Fruit fly (Drosophila melanogaster) whole organism, embryonic: ENCODE data around the gene CG4972.

Experiments
- ATbp ChIP-seq: fragments of 200-800 bp; sonication (Bioruptor generic); optimal IDR thresholded peaks from 2 replicates; lab custom pipeline; 2017; ENCODE audit warnings: missing biosample characterization, mild to moderate bottlenecking, missing genetic modification characterization, missing genetic modification reagents
- Atf6 ChIP-seq: fragments of 200-800 bp; sonication (Bioruptor generic); IDR thresholded peaks from 2 replicates; pipeline ENCODE4 v1.3.6; 2022; ENCODE audit warnings: missing biosample characterization, missing genetic modification characterization
- Awh ChIP-seq: fragments of 200-800 bp; sonication (Bioruptor generic); IDR thresholded peaks from 2 replicates; pipeline ENCODE4, ENCODE4 v1.3.6; 2022; ENCODE audit warnings: missing biosample characterization, missing genetic modification characterization
- CG11696 ChIP-seq: fragments of 200-800 bp; sonication (Bioruptor generic); IDR thresholded peaks from 2 replicates; pipeline ENCODE4 v1.3.6; 2022; ENCODE audit warnings: missing biosample characterization, missing genetic modification characterization
- CG12299 ChIP-seq: fragments of 200-800 bp; sonication (Bioruptor generic); optimal IDR thresholded peaks from 2 replicates; lab custom pipeline; 2018; ENCODE audit warnings: missing biosample characterization, mild to moderate bottlenecking, missing genetic modification characterization
- CG17359 ChIP-seq: fragments of 200-800 bp; sonication (Bioruptor generic); optimal IDR thresholded peaks from 3 replicates; lab custom pipeline; 2018; ENCODE audit warnings: missing biosample characterization, mild to moderate bottlenecking, missing genetic modification characterization, moderate library complexity
- CG18619 ChIP-seq: fragments of 200-800 bp; sonication (Bioruptor generic); optimal IDR thresholded peaks from 3 replicates; lab custom pipeline; 2017; ENCODE audit warnings: missing biosample characterization, mild to moderate bottlenecking, missing genetic modification characterization
- CG3281 ChIP-seq: fragments of 200-800 bp; sonication (Bioruptor generic); optimal IDR thresholded peaks from 3 replicates; lab custom pipeline; 2017; ENCODE audit warnings: missing biosample characterization, mild to moderate bottlenecking, missing genetic modification characterization
- CG3726 ChIP-seq: fragments of 200-800 bp; sonication (Bioruptor generic); IDR thresholded peaks from 3 replicates; pipeline ENCODE4, ENCODE4 v1.3.6; 2022; ENCODE audit warnings: missing biosample characterization, missing genetic modification characterization
- CG3995 ChIP-seq: fragments of 200-800 bp; sonication (Bioruptor generic); optimal IDR thresholded peaks from 3 replicates; lab custom pipeline; 2016; ENCODE audit warnings: missing biosample characterization, missing genetic modification characterization
- CG4282 ChIP-seq: fragments of 200-800 bp; sonication (Bioruptor generic); optimal IDR thresholded peaks from 2 replicates; lab custom pipeline; 2016; ENCODE audit warnings: missing biosample characterization, missing genetic modification characterization
- CG4328 ChIP-seq: fragments of 200-800 bp; sonication (Bioruptor generic); optimal IDR thresholded peaks from 3 replicates; lab custom pipeline; 2017; ENCODE audit warnings: missing biosample characterization, missing genetic modification reagents, missing genetic modification characterization
- CG5180 ChIP-seq: fragments of 200-800 bp; sonication (Bioruptor generic); optimal IDR thresholded peaks from 3 replicates; lab custom pipeline; 2017; ENCODE audit warnings: missing biosample characterization, missing genetic modification characterization, mild to moderate bottlenecking, moderate library complexity, missing genetic modification reagents
- CG6272 ChIP-seq: fragments of 200-800 bp; sonication (Bioruptor generic); IDR thresholded peaks from 2 replicates; pipeline ENCODE4 v1.3.6; 2022; ENCODE audit warnings: missing biosample characterization, missing genetic modification characterization
- CG7271 ChIP-seq: fragments of 200-800 bp; sonication (Bioruptor generic); optimal IDR thresholded peaks from 2 replicates; lab custom pipeline; 2018; ENCODE audit warnings: missing biosample characterization, mild to moderate bottlenecking, missing genetic modification characterization, moderate library complexity
- CG8089 ChIP-seq: fragments of 200-800 bp; sonication (Bioruptor generic); optimal IDR thresholded peaks from 3 replicates; lab custom pipeline; 2016; ENCODE audit warnings: missing biosample characterization, missing genetic modification characterization
- CG8388 ChIP-seq: fragments of 200-800 bp; sonication (Bioruptor generic); optimal IDR thresholded peaks from 2 replicates; lab custom pipeline; 2019; ENCODE audit warnings: missing biosample characterization, mild to moderate bottlenecking, missing genetic modification characterization, moderate library complexity
- CHES-1-like ChIP-seq: fragments of 200-800 bp; sonication (Bioruptor generic); optimal IDR thresholded peaks from 2 replicates; lab custom pipeline; 2016; ENCODE audit warnings: missing biosample characterization, missing genetic modification characterization
- Dbx ChIP-seq: fragments of 200-800 bp; sonication (Bioruptor generic); IDR thresholded peaks from 3 replicates; pipeline ENCODE4 v1.3.6; 2022; ENCODE audit warnings: missing biosample characterization, missing genetic modification characterization
- HmgD ChIP-seq: fragments of 200-800 bp; sonication (Bioruptor generic); optimal IDR thresholded peaks from 3 replicates; lab custom pipeline; 2016; ENCODE audit warnings: missing biosample characterization, missing genetic modification characterization
- Opbp ChIP-seq: fragments of 200-800 bp; sonication (Bioruptor generic); IDR thresholded peaks from 3 replicates; pipeline ENCODE4 v1.3.6; 2022; ENCODE audit warnings: missing biosample characterization, missing genetic modification characterization; ENCODE audit not compliant: partially characterized antibody
- Ssrp ChIP-seq: fragments of 200-800 bp; sonication (Bioruptor generic); optimal IDR thresholded peaks from 2 replicates; lab custom pipeline; 2018; ENCODE audit warnings: missing biosample characterization, mild to moderate bottlenecking, missing genetic modification characterization, moderate library complexity
- amos ChIP-seq: fragments of 200-800 bp; sonication (Bioruptor generic); IDR thresholded peaks from 2 replicates; pipeline ENCODE4 v1.3.6; 2022; ENCODE audit warnings: missing biosample characterization, missing genetic modification characterization; ENCODE audit not compliant: partially characterized antibody
- az2 ChIP-seq: fragments of 200-800 bp; sonication (Bioruptor generic); optimal IDR thresholded peaks from 3 replicates; lab custom pipeline; 2016; ENCODE audit warnings: missing biosample characterization, missing genetic modification characterization
- bigmax ChIP-seq: fragments of 200-800 bp; sonication (Bioruptor generic); optimal IDR thresholded peaks from 2 replicates; lab custom pipeline; 2018; ENCODE audit warnings: missing biosample characterization, mild to moderate bottlenecking, missing genetic modification characterization
- cato ChIP-seq: fragments of 200-800 bp; sonication (Bioruptor generic); optimal IDR thresholded peaks from 2 replicates; lab custom pipeline; 2016; ENCODE audit warnings: missing biosample characterization, missing genetic modification characterization, borderline replicate concordance
- chif ChIP-seq, 2 experiments: fragments of 200-800 bp; sonication (Bioruptor generic); optimal IDR thresholded peaks; 3 replicates each; lab custom pipeline; 2016; ENCODE audit warnings: missing biosample characterization in 2 of 2, missing genetic modification characterization in 2 of 2
- chm ChIP-seq: fragments of 200-800 bp; sonication (Bioruptor generic); IDR thresholded peaks from 2 replicates; pipeline ENCODE4 v1.3.6; 2022; ENCODE audit warnings: missing biosample characterization, missing genetic modification characterization
- disco-r ChIP-seq: fragments of 200-800 bp; sonication (Bioruptor generic); optimal IDR thresholded peaks from 2 replicates; lab custom pipeline; 2016; ENCODE audit warnings: missing biosample characterization, missing genetic modification characterization
- emc ChIP-seq: fragments of 200-800 bp; sonication (Bioruptor generic); optimal IDR thresholded peaks from 2 replicates; lab custom pipeline; 2016; ENCODE audit warnings: missing biosample characterization, missing genetic modification characterization
- ems ChIP-seq: fragments of 200-800 bp; sonication (Bioruptor generic); optimal IDR thresholded peaks from 3 replicates; lab custom pipeline; 2016; ENCODE audit warnings: missing biosample characterization, missing genetic modification characterization
- gce ChIP-seq: fragments of 200-800 bp; sonication (Bioruptor generic); IDR thresholded peaks from 3 replicates; pipeline ENCODE4 v1.3.6; 2022; ENCODE audit warnings: missing biosample characterization, missing genetic modification characterization
- her ChIP-seq: fragments of 200-800 bp; sonication (Bioruptor generic); optimal IDR thresholded peaks from 2 replicates; lab custom pipeline; 2016; ENCODE audit warnings: missing biosample characterization, missing genetic modification characterization
- hth ChIP-seq: fragments of >200 bp; optimal IDR thresholded peaks from 2 replicates; lab custom pipeline; 2017; ENCODE audit warnings: inconsistent platforms
- ind ChIP-seq: fragments of 200-800 bp; sonication (Bioruptor generic); optimal IDR thresholded peaks from 3 replicates; lab custom pipeline; 2016; ENCODE audit warnings: missing biosample characterization, missing genetic modification characterization
- lola ChIP-seq, 3 experiments: fragments of >200 bp in 2 of 3; fragments of 200-800 bp in 1 of 3; sonication (Bioruptor generic) in 1 of 3; optimal IDR thresholded peaks; 2 replicates each; lab custom pipeline; 2017 to 2019; ENCODE audit warnings: missing biosample characterization in 3 of 3, missing genetic modification characterization in 3 of 3, mild to moderate bottlenecking in 1 of 3, moderate library complexity in 1 of 3
- mam ChIP-seq: fragments of 200-800 bp; sonication (Bioruptor generic); optimal IDR thresholded peaks from 3 replicates; lab custom pipeline; 2016; ENCODE audit warnings: missing biosample characterization, missing genetic modification characterization
- mirr ChIP-seq: fragments of 200-800 bp; sonication (Bioruptor generic); optimal IDR thresholded peaks from 3 replicates; lab custom pipeline; 2018; ENCODE audit warnings: missing biosample characterization, mild to moderate bottlenecking, missing genetic modification characterization
- nerfin-1 ChIP-seq: fragments of 200-800 bp; sonication (Bioruptor generic); optimal IDR thresholded peaks from 3 replicates; lab custom pipeline; 2019; ENCODE audit warnings: missing biosample characterization, mild to moderate bottlenecking, missing genetic modification characterization, moderate library complexity
- nmo ChIP-seq: fragments of 200-800 bp; sonication (Bioruptor generic); optimal IDR thresholded peaks from 2 replicates; lab custom pipeline; 2018; ENCODE audit warnings: missing biosample characterization, mild to moderate bottlenecking, missing genetic modification characterization, moderate library complexity
- otp ChIP-seq: fragments of 200-800 bp; sonication (Bioruptor generic); IDR thresholded peaks from 3 replicates; pipeline ENCODE4, ENCODE4 v1.3.6; 2022; ENCODE audit warnings: missing biosample characterization, missing genetic modification characterization
- pnt ChIP-seq: fragments of 200-800 bp; sonication (Bioruptor generic); optimal IDR thresholded peaks from 3 replicates; lab custom pipeline; 2016; ENCODE audit warnings: missing biosample characterization, missing genetic modification characterization
- psq ChIP-seq: fragments of 200-800 bp; sonication (Bioruptor generic); optimal IDR thresholded peaks from 2 replicates; lab custom pipeline; 2017; ENCODE audit warnings: missing biosample characterization, missing genetic modification characterization
- rib ChIP-seq: fragments of 200-800 bp; sonication (Bioruptor generic); IDR thresholded peaks from 2 replicates; pipeline ENCODE4 v1.3.6; 2022; ENCODE audit warnings: missing biosample characterization, missing genetic modification characterization
- sens-2 ChIP-seq: fragments of 200-800 bp; sonication (Bioruptor generic); IDR thresholded peaks from 2 replicates; pipeline ENCODE4 v1.3.6; 2022; ENCODE audit warnings: missing biosample characterization, missing genetic modification characterization
- sqz ChIP-seq: fragments of 200-800 bp; sonication (Bioruptor generic); optimal IDR thresholded peaks from 3 replicates; lab custom pipeline; 2018; ENCODE audit warnings: missing biosample characterization, mild to moderate bottlenecking, missing genetic modification characterization
- stc ChIP-seq: fragments of 200-800 bp; sonication (Bioruptor generic); IDR thresholded peaks from 2 replicates; pipeline ENCODE4 v1.3.6; 2022; ENCODE audit warnings: missing biosample characterization, missing genetic modification characterization
- sug ChIP-seq: fragments of 200-800 bp; optimal IDR thresholded peaks from 2 replicates; lab custom pipeline; 2019; ENCODE audit warnings: missing biosample characterization, mild to moderate bottlenecking, missing genetic modification characterization, moderate library complexity
- tll ChIP-seq, 2 experiments: fragments of 200-800 bp in 1 of 2; fragments of >200 bp in 1 of 2; sonication (Bioruptor generic) in 1 of 2; optimal IDR thresholded peaks; 2 replicates each; lab custom pipeline; 2017 to 2019; ENCODE audit warnings: missing biosample characterization in 2 of 2, missing genetic modification characterization in 2 of 2, mild to moderate bottlenecking in 1 of 2, moderate library complexity in 1 of 2
- tx ChIP-seq: fragments of 200-800 bp; sonication (Bioruptor generic); optimal IDR thresholded peaks from 2 replicates; lab custom pipeline; 2016; ENCODE audit warnings: missing biosample characterization, missing genetic modification characterization
- zen ChIP-seq: fragments of 200-800 bp; sonication (Bioruptor generic); optimal IDR thresholded peaks from 3 replicates; lab custom pipeline; 2018; ENCODE audit warnings: missing biosample characterization, mild to moderate bottlenecking, missing genetic modification characterization, moderate library complexity

CG4972 gene

dm6 chr2L:10356508-10356907 lies 41.9 kb downstream of the CG4972 start, which contains the start of the genes CtsL4 and ClpP (continued):
- peak; percentile 2 for TF ChIP-seq CG4282
- peak; percentile 4 for TF ChIP-seq CG3281
- no peak for TF ChIP-seq Dbx
- peak; percentile 12 for TF ChIP-seq bigmax (GFP tag; lab: Kevin White, UChicago)
- no peak for TF ChIP-seq Awh
- TF ChIP-seq CG4328 (GFP tag; lab: Kevin White, UChicago) = no peak
- peak; percentile 27 for TF ChIP-seq CG3995
- 0 out of 2 replicates have a peak, but pooled peaks have one; percentile 35 for TF ChIP-seq Atf6
- TF ChIP-seq nmo (GFP tag; lab: Kevin White, UChicago) = peak; percentile 64
- TF ChIP-seq sqz (GFP tag; lab: Kevin White, UChicago) = no peak
- peak; percentile 83 for TF ChIP-seq rib
- peak; percentile 39 for TF ChIP-seq CG12299 (tag; lab: Kevin White, UChicago)
- no peak for TF ChIP-seq Opbp
- TF ChIP-seq CG3726 (GFP tag; lab: Robert Waterston, UW) = no peak
- peak in 1 of 2 experiments; percentile 39 for TF ChIP-seq chif (GFP tag; optimal IDR thresholded peaks at IDR 0.05; lab: Kevin White, UChicago)
- no peak for TF ChIP-seq CG5180 (GFP tag; lab: Kevin White, UChicago)
- 0 out of 2 replicates have a peak, but pooled peaks have one; percentile 23 for TF ChIP-seq stc (GFP tag; lab: Robert Waterston, UW)
- TF ChIP-seq tx (GFP tag; lab: Kevin White, UChicago) = peak; percentile 13
- peak; percentile 57 for TF ChIP-seq HmgD (GFP tag; lab: Kevin White, UChicago)
- TF ChIP-seq CG7271 (tag; lab: Kevin White, UChicago) = peak; percentile 8
- TF ChIP-seq her (GFP tag; lab: Kevin White, UChicago) = peak; percentile 32
- no peak for TF ChIP-seq hth (lab: Kevin White, UChicago)
- no peak; the same call in 1 of the 2 replicates for TF ChIP-seq sens-2 (GFP tag; lab: Robert Waterston, UW)
- TF ChIP-seq sug (tag; lab: Kevin White, UChicago) = no peak
- TF ChIP-seq tll (GFP tag; optimal IDR thresholded peaks at IDR 0.05; lab: Kevin White, UChicago) = no peak
- TF ChIP-seq CG8388 (GFP tag; lab: Kevin White, UChicago) = peak; percentile 68
- no peak for TF ChIP-seq amos (GFP tag; lab: Robert Waterston, UW)
- TF ChIP-seq CHES-1-like (GFP tag; lab: Kevin White, UChicago) = peak; percentile 46
- TF ChIP-seq ems (GFP tag; lab: Kevin White, UChicago) = no peak
- TF ChIP-seq lola (GFP tag; optimal IDR thresholded peaks at IDR 0.05; lab: Kevin White, UChicago) = peak in 1 of 3 experiments; percentile 43
- TF ChIP-seq mirr (GFP tag; lab: Kevin White, UChicago) = no peak
- TF ChIP-seq CG6272 (GFP tag; lab: Robert Waterston, UW) = no peak; the same call in 1 of the 2 replicates
- TF ChIP-seq mam (GFP tag; lab: Kevin White, UChicago) = peak; percentile 47
- no peak for TF ChIP-seq psq (GFP tag; lab: Kevin White, UChicago)
- no peak for TF ChIP-seq pnt (GFP tag; lab: Kevin White, UChicago)
- TF ChIP-seq nerfin-1 (tag; lab: Kevin White, UChicago) = peak; percentile 56
- no peak for TF ChIP-seq emc (GFP tag; lab: Kevin White, UChicago)
- TF ChIP-seq gce (GFP tag; lab: Robert Waterston, UW) = no peak
- TF ChIP-seq disco-r = no peak
- peak; percentile 17 for TF ChIP-seq CG8089 (GFP tag; lab: Kevin White, UChicago)
- TF ChIP-seq CG11696 (GFP tag; lab: Robert Waterston, UW) = no peak
- TF ChIP-seq Ssrp = peak; percentile 8
- peak; percentile 64; the same call in 1 of the 2 replicates for TF ChIP-seq chm (GFP tag; lab: Robert Waterston, UW)
- TF ChIP-seq ATbp (GFP tag; lab: Kevin White, UChicago) = no peak
- peak; percentile 14 for TF ChIP-seq cato
- TF ChIP-seq CG17359 (tag; lab: Kevin White, UChicago) = peak; percentile 18
- TF ChIP-seq zen = peak; percentile 46
- TF ChIP-seq ind (GFP tag; lab: Kevin White, UChicago) = peak; percentile 49
- TF ChIP-seq az2 (GFP tag; lab: Kevin White, UChicago) = peak; percentile 52
- TF ChIP-seq CG18619 (GFP tag; lab: Kevin White, UChicago) = no peak
- TF ChIP-seq otp (GFP tag; lab: Robert Waterston, UW) = no peak
